Worm (Caenorhabditis elegans) whole organism, L1 larva: ENCODE measurements around the gene zyg-1.

Experiments
- C16A3.4 ChIP-seq: fragments of 150-350 bp; optimal IDR thresholded peaks from 2 replicates; lab custom pipeline; 2014; ENCODE audit warnings: missing biosample characterization, missing genetic modification characterization
- F16B12.6 ChIP-seq: fragments of 150-350 bp; optimal IDR thresholded peaks from 2 replicates; lab custom pipeline; 2014; ENCODE audit warnings: missing biosample characterization, missing genetic modification characterization
- Y116A8C.19 ChIP-seq: sonication (generic microtip); optimal IDR thresholded peaks from 2 replicates; lab custom pipeline; 2016; ENCODE audit warnings: missing compliant biosample characterization, missing genetic modification characterization, borderline replicate concordance
- aly-2 ChIP-seq: fragments of 150-350 bp; optimal IDR thresholded peaks from 2 replicates; lab custom pipeline; 2014; ENCODE audit warnings: missing biosample characterization, missing genetic modification characterization
- ceh-63 ChIP-seq: fragments of 200-800 bp; sonication (Bioruptor generic); optimal IDR thresholded peaks from 2 replicates; lab custom pipeline; 2018; ENCODE audit warnings: mild to moderate bottlenecking, missing genetic modification characterization, missing compliant biosample characterization
- ceh-8 ChIP-seq: fragments of 200-800 bp; sonication (Bioruptor generic); optimal IDR thresholded peaks from 2 replicates; lab custom pipeline; 2018; ENCODE audit warnings: mild to moderate bottlenecking, missing genetic modification characterization, moderate library complexity, missing compliant biosample characterization
- ceh-82 ChIP-seq, 3 experiments: fragments of 150-350 bp in 1 of 3; sonication (generic microtip) in 2 of 3; optimal IDR thresholded peaks; 2 replicates each; lab custom pipeline; 2014 to 2017; ENCODE audit warnings: missing biosample characterization in 3 of 3, missing genetic modification characterization in 3 of 3
- ceh-88 ChIP-seq: fragments of 200-800 bp; sonication (Bioruptor generic); IDR thresholded peaks from 2 replicates; pipeline ENCODE4 v1.3.6; 2022; ENCODE audit warnings: missing genetic modification characterization, missing compliant biosample characterization
- ceh-90 ChIP-seq: sonication (generic microtip); optimal IDR thresholded peaks from 2 replicates; lab custom pipeline; 2016; ENCODE audit warnings: missing genetic modification characterization, missing compliant biosample characterization
- ces-1 ChIP-seq: fragments of 150-350 bp; optimal IDR thresholded peaks from 2 replicates; lab custom pipeline; 2014; ENCODE audit warnings: missing biosample characterization, missing genetic modification reagents, missing genetic modification characterization
- dpl-1 ChIP-seq, 3 experiments: fragments of 150-350 bp in 2 of 3; sonication (generic microtip) in 1 of 3; optimal IDR thresholded peaks; 2 replicates each; lab custom pipeline; 2014 to 2017; ENCODE audit warnings: missing biosample characterization in 3 of 3, missing genetic modification characterization in 3 of 3, missing genetic modification reagents in 3 of 3
- dsc-1 ChIP-seq: sonication (generic microtip); optimal IDR thresholded peaks from 2 replicates; lab custom pipeline; 2016; ENCODE audit warnings: mild to moderate bottlenecking, missing genetic modification characterization, missing compliant biosample characterization
- efl-1 ChIP-seq, 4 experiments: fragments of 150-350 bp; optimal IDR thresholded peaks in 3 of 4; peaks in 1 of 4; 1 replicate in 1 of 4; 2 replicates in 3 of 4; lab custom pipeline; 2014; ENCODE audit warnings: missing biosample characterization in 2 of 4, missing genetic modification characterization in 2 of 4, missing genetic modification reagents in 2 of 4
- egl-13 ChIP-seq: sonication (generic microtip); optimal IDR thresholded peaks from 2 replicates; lab custom pipeline; 2016; ENCODE audit warnings: missing genotype, missing genetic modification reagents, missing genetic modification characterization, missing compliant biosample characterization
- elt-3 ChIP-seq, 6 experiments: fragments of 150-350 bp in 1 of 6; sonication (generic microtip); optimal IDR thresholded peaks; 2 replicates each; lab custom pipeline; 2017 to 2018; ENCODE audit warnings: missing biosample characterization in 6 of 6, missing genetic modification characterization in 6 of 6, inconsistent platforms in 1 of 6
- ets-5 ChIP-seq: fragments of 200-800 bp; sonication (Bioruptor generic); IDR thresholded peaks from 2 replicates; pipeline ENCODE4 v1.3.6; 2022; ENCODE audit warnings: missing genetic modification characterization, missing compliant biosample characterization
- grh-1 ChIP-seq: fragments of 200-800 bp; sonication (Bioruptor generic); IDR thresholded peaks from 2 replicates; pipeline ENCODE4 v1.3.6; 2022; ENCODE audit warnings: missing genetic modification reagents, missing genetic modification characterization, missing compliant biosample characterization
- hlh-17 ChIP-seq: fragments of 200-800 bp; sonication (Bioruptor generic); optimal IDR thresholded peaks from 2 replicates; lab custom pipeline; 2018; ENCODE audit warnings: missing genetic modification characterization, mild to moderate bottlenecking, missing compliant biosample characterization, moderate library complexity, borderline replicate concordance
- hlh-4 ChIP-seq: sonication (generic microtip); optimal IDR thresholded peaks from 2 replicates; lab custom pipeline; 2016; ENCODE audit warnings: mild to moderate bottlenecking, missing genetic modification characterization, missing compliant biosample characterization
- jun-1 ChIP-seq: fragments of 150-350 bp; optimal IDR thresholded peaks from 2 replicates; lab custom pipeline; 2014; ENCODE audit warnings: missing biosample characterization, missing genetic modification reagents, missing genetic modification characterization
- lin-14 ChIP-seq: fragments of 200-800 bp; sonication (Bioruptor generic); optimal IDR thresholded peaks from 2 replicates; lab custom pipeline; 2018; ENCODE audit warnings: mild to moderate bottlenecking, missing genetic modification characterization, moderate library complexity, missing compliant biosample characterization
- lin-35 ChIP-seq, 2 experiments: fragments of 150-350 bp; optimal IDR thresholded peaks; 2 replicates each; lab custom pipeline; 2014; ENCODE audit warnings: missing biosample characterization in 2 of 2, missing genetic modification characterization in 2 of 2, missing genetic modification reagents in 2 of 2
- lir-3 ChIP-seq: sonication (generic microtip); optimal IDR thresholded peaks from 2 replicates; lab custom pipeline; 2016; ENCODE audit warnings: mild to moderate bottlenecking, missing genetic modification characterization, moderate library complexity, missing compliant biosample characterization; ENCODE audit not compliant: poor library complexity
- lsy-2 ChIP-seq, 2 experiments: fragments of 150-350 bp; optimal IDR thresholded peaks; 2 replicates each; lab custom pipeline; 2014; ENCODE audit warnings: missing biosample characterization in 2 of 2, missing genetic modification characterization in 2 of 2
- mab-9 ChIP-seq: fragments of 200-800 bp; sonication (Bioruptor generic); IDR thresholded peaks from 2 replicates; pipeline ENCODE4 v1.3.6; 2022; ENCODE audit warnings: missing genetic modification reagents, missing genetic modification characterization, missing compliant biosample characterization
- mef-2 ChIP-seq: fragments of 150-350 bp; optimal IDR thresholded peaks from 2 replicates; lab custom pipeline; 2014; ENCODE audit warnings: missing biosample characterization, missing genetic modification characterization
- mep-1 ChIP-seq: fragments of 150-350 bp; optimal IDR thresholded peaks from 2 replicates; lab custom pipeline; 2014; ENCODE audit warnings: missing biosample characterization, missing genetic modification characterization
- nhr-12 ChIP-seq: sonication (generic microtip); optimal IDR thresholded peaks from 2 replicates; lab custom pipeline; 2017; ENCODE audit warnings: missing biosample characterization, missing genetic modification characterization
- nhr-20 ChIP-seq: sonication (generic microtip); optimal IDR thresholded peaks from 2 replicates; lab custom pipeline; 2016; ENCODE audit warnings: mild to moderate bottlenecking, missing genetic modification characterization, missing compliant biosample characterization
- nhr-237 ChIP-seq: fragments of 150-350 bp; optimal IDR thresholded peaks from 2 replicates; lab custom pipeline; 2014; ENCODE audit warnings: missing biosample characterization, missing genetic modification characterization
- nhr-28 ChIP-seq: fragments of 150-350 bp; optimal IDR thresholded peaks from 2 replicates; lab custom pipeline; 2014; ENCODE audit warnings: missing biosample characterization, missing genetic modification characterization
- nhr-47 ChIP-seq: sonication (generic microtip); optimal IDR thresholded peaks from 2 replicates; lab custom pipeline; 2016; ENCODE audit warnings: mild to moderate bottlenecking, missing genetic modification characterization, moderate library complexity, missing compliant biosample characterization
- nhr-71 ChIP-seq: sonication (generic microtip); optimal IDR thresholded peaks from 2 replicates; lab custom pipeline; 2016; ENCODE audit warnings: mild to moderate bottlenecking, missing genetic modification characterization, moderate library complexity, missing compliant biosample characterization
- nhr-85 ChIP-seq: sonication (generic microtip); peaks from one replicate; lab custom pipeline; 2016; ENCODE audit warnings: missing genetic modification characterization, inconsistent platforms, missing compliant biosample characterization
- pag-3 ChIP-seq: sonication (generic microtip); optimal IDR thresholded peaks from 2 replicates; lab custom pipeline; 2017; ENCODE audit warnings: missing genetic modification characterization, mild to moderate bottlenecking, missing compliant biosample characterization, antibody characterized with exemption, borderline replicate concordance; ENCODE audit not compliant: insufficient read depth
- pax-3 ChIP-seq: fragments of 200-800 bp; sonication (Bioruptor generic); optimal IDR thresholded peaks from 2 replicates; lab custom pipeline; 2018; ENCODE audit warnings: mild to moderate bottlenecking, missing genetic modification characterization, moderate library complexity, missing compliant biosample characterization
- pqm-1 ChIP-seq: sonication (generic microtip); optimal IDR thresholded peaks from 3 replicates; lab custom pipeline; 2017; ENCODE audit warnings: missing biosample characterization, missing genetic modification characterization
- rnt-1 ChIP-seq: sonication (generic microtip); optimal IDR thresholded peaks from 2 replicates; lab custom pipeline; 2016; ENCODE audit warnings: mild to moderate bottlenecking, missing genetic modification characterization, moderate library complexity, missing compliant biosample characterization
- sox-4 ChIP-seq: sonication (generic microtip); optimal IDR thresholded peaks from 2 replicates; lab custom pipeline; 2016; ENCODE audit warnings: missing genetic modification characterization, missing compliant biosample characterization
- sptf-1 ChIP-seq: fragments of 150-350 bp; optimal IDR thresholded peaks from 2 replicates; lab custom pipeline; 2014; ENCODE audit warnings: missing biosample characterization, missing genetic modification characterization
- sup-37 ChIP-seq: fragments of 200-800 bp; sonication (Bioruptor generic); optimal IDR thresholded peaks from 2 replicates; lab custom pipeline; 2018; ENCODE audit warnings: mild to moderate bottlenecking, missing genetic modification characterization, missing compliant biosample characterization
- swsn-7 ChIP-seq: sonication (generic microtip); optimal IDR thresholded peaks from 2 replicates; lab custom pipeline; 2016; ENCODE audit warnings: missing genetic modification characterization, missing compliant biosample characterization
- tbx-2 ChIP-seq: sonication (generic microtip); optimal IDR thresholded peaks from 2 replicates; lab custom pipeline; 2016; ENCODE audit warnings: missing genetic modification characterization, missing compliant biosample characterization
- tlp-1 ChIP-seq: fragments of 150-350 bp; optimal IDR thresholded peaks from 2 replicates; lab custom pipeline; 2014; ENCODE audit warnings: missing biosample characterization, missing genetic modification characterization
- unc-130 ChIP-seq: fragments of 150-350 bp; optimal IDR thresholded peaks from 2 replicates; lab custom pipeline; 2017; ENCODE audit warnings: missing biosample characterization, missing genetic modification characterization, inconsistent platforms
- unc-30 ChIP-seq: sonication (generic microtip); optimal IDR thresholded peaks from 2 replicates; lab custom pipeline; 2017; ENCODE audit warnings: missing biosample characterization, missing genetic modification characterization
- unc-98 ChIP-seq: fragments of 200-800 bp; sonication (Bioruptor generic); IDR thresholded peaks from 2 replicates; pipeline ENCODE4 v1.3.6; 2022; ENCODE audit warnings: missing genetic modification characterization, missing compliant biosample characterization
- vab-15 ChIP-seq: sonication (generic microtip); optimal IDR thresholded peaks from 2 replicates; lab custom pipeline; 2017; ENCODE audit warnings: missing genotype, mild to moderate bottlenecking, missing genetic modification characterization, missing compliant biosample characterization
- xbp-1 ChIP-seq: sonication (generic microtip); optimal IDR thresholded peaks from 2 replicates; lab custom pipeline; 2016; ENCODE audit warnings: missing genetic modification characterization, missing compliant biosample characterization
- zag-1 ChIP-seq: fragments of 150-350 bp; optimal IDR thresholded peaks from 2 replicates; lab custom pipeline; 2014; ENCODE audit warnings: missing biosample characterization, missing genetic modification characterization
- zip-4 ChIP-seq: fragments of 200-800 bp; sonication (Bioruptor generic); optimal IDR thresholded peaks from 2 replicates; lab custom pipeline; 2018; ENCODE audit warnings: mild to moderate bottlenecking, missing genetic modification characterization, moderate library complexity, missing compliant biosample characterization
- ztf-11 ChIP-seq, 2 experiments: sonication (generic microtip); optimal IDR thresholded peaks; 2 replicates each; lab custom pipeline; 2016 to 2017; ENCODE audit warnings: missing genetic modification characterization in 2 of 2, missing biosample characterization in 1 of 2, missing compliant biosample characterization in 1 of 2

The zyg-1 gene

ce11 chrII:5688959-5689358, 39.4 kb downstream of the zyg-1 start, which contains the start of gene C25H3.11:
C25H3.11 (minus strand) TSS chrII:5689040.
- TF ChIP-seq ets-5 (no peak), tbx-2 (tag; lab: Kevin White, UChicago) (no peak), unc-30 (tag; lab: Kevin White, UChicago) (no peak), sptf-1 (no peak), sup-37 (GFP tag; lab: Kevin White, UChicago) (no peak), dpl-1 (GFP tag; optimal IDR thresholded peaks at IDR 0.05; lab: Kevin White, UChicago) (peak in 2 of 3 experiments; percentile 9 to 27), mef-2 (tag; lab: Kevin White, UChicago) (no peak), sox-4 (tag; lab: Kevin White, UChicago) (no peak), C16A3.4 (peak; percentile 24), unc-130 (peak; percentile 6), lsy-2 (tag; optimal IDR thresholded peaks at IDR 0.05; lab: Kevin White, UChicago) (peak; percentile 11 to 14), pax-3 (tag; lab: Kevin White, UChicago) (no peak), swsn-7 (tag; lab: Kevin White, UChicago) (peak; percentile 3), ztf-11 (tag; optimal IDR thresholded peaks at IDR 0.05; lab: Kevin White, UChicago) (no peak), hlh-17 (GFP tag; lab: Kevin White, UChicago) (no peak), vab-15 (tag; lab: Kevin White, UChicago) (no peak), dsc-1 (tag; lab: Kevin White, UChicago) (peak; percentile 9), zag-1 (tag; lab: Kevin White, UChicago) (no peak), lin-35 (GFP tag; optimal IDR thresholded peaks at IDR 0.05; lab: Kevin White, UChicago) (peak in 1 of 2 experiments; percentile 40), nhr-85 (peak; percentile 70), rnt-1 (tag; lab: Kevin White, UChicago) (peak; percentile 26), tlp-1 (tag; lab: Kevin White, UChicago) (no peak), nhr-47 (tag; lab: Kevin White, UChicago) (no peak), jun-1 (tag; lab: Kevin White, UChicago) (no peak), pqm-1 (tag; lab: Kevin White, UChicago) (no peak), lir-3 (tag; lab: Kevin White, UChicago) (no peak), mab-9 (GFP tag; lab: Robert Waterston, UW) (no peak), ceh-8 (GFP tag; lab: Kevin White, UChicago) (no peak), nhr-237 (tag; lab: Kevin White, UChicago) (no peak), nhr-71 (tag; lab: Kevin White, UChicago) (peak; percentile 40), hlh-4 (tag; lab: Kevin White, UChicago) (no peak), zip-4 (GFP tag; lab: Kevin White, UChicago) (no peak), nhr-28 (tag; lab: Kevin White, UChicago) (no peak), aly-2 (tag; lab: Kevin White, UChicago) (no peak), egl-13 (tag; lab: Kevin White, UChicago) (no peak), nhr-20 (tag; lab: Kevin White, UChicago) (peak; percentile 31), xbp-1 (tag; lab: Kevin White, UChicago) (no peak), Y116A8C.19 (no peak), unc-98 (GFP tag; lab: Robert Waterston, UW) (no peak), ceh-88 (no peak), ces-1 (no peak), elt-3 (tag; optimal IDR thresholded peaks at IDR 0.05; lab: Kevin White, UChicago) (no peak), lin-14 (peak; percentile 56), efl-1 (optimal IDR thresholded peaks at IDR 0.05; lab: Kevin White, UChicago) (peak in 1 of 2 experiments; percentile 3), efl-1 (GFP tag; optimal IDR thresholded peaks at IDR 0.05 in 1 of 2; lab: Kevin White, UChicago) (peak in 1 of 2 experiments; percentile 4), ceh-82 (tag; optimal IDR thresholded peaks at IDR 0.05; lab: Kevin White, UChicago) (no peak), grh-1 (GFP tag; lab: Robert Waterston, UW) (no peak), nhr-12 (no peak), ceh-63 (GFP tag; lab: Kevin White, UChicago) (no peak), mep-1 (peak; percentile 31), pag-3 (tag; lab: Kevin White, UChicago) (no peak), F16B12.6 (tag; lab: Kevin White, UChicago) (no peak), ceh-90 (no peak)
